Worm (Caenorhabditis elegans) whole organism, L1 larva: ENCODE results near the gene F21C10.6.

Experiments
- Y116A8C.19 ChIP-seq: sonication (generic microtip); optimal IDR thresholded peaks from 2 replicates; lab custom pipeline; 2016; ENCODE audit warnings: missing compliant biosample characterization, missing genetic modification characterization, borderline replicate concordance
- ama-1 ChIP-seq: fragments of 150-350 bp; optimal IDR thresholded peaks from 2 replicates; lab custom pipeline; 2014
- blmp-1 ChIP-seq: fragments of 150-350 bp; optimal IDR thresholded peaks from 2 replicates; lab custom pipeline; 2014; ENCODE audit warnings: missing biosample characterization, missing genetic modification characterization
- ceh-8 ChIP-seq: fragments of 200-800 bp; sonication (Bioruptor generic); optimal IDR thresholded peaks from 2 replicates; lab custom pipeline; 2018; ENCODE audit warnings: mild to moderate bottlenecking, missing genetic modification characterization, moderate library complexity, missing compliant biosample characterization
- efl-1 ChIP-seq, 4 experiments: fragments of 150-350 bp; optimal IDR thresholded peaks in 3 of 4; peaks in 1 of 4; 1 replicate in 1 of 4; 2 replicates in 3 of 4; lab custom pipeline; 2014; ENCODE audit warnings: missing biosample characterization in 2 of 4, missing genetic modification characterization in 2 of 4, missing genetic modification reagents in 2 of 4
- egl-27 ChIP-seq, 2 experiments: fragments of 150-350 bp in 1 of 2; sonication (generic microtip); optimal IDR thresholded peaks; 3 replicates each; lab custom pipeline; 2017 to 2018; ENCODE audit warnings: missing biosample characterization in 2 of 2, missing genetic modification characterization in 2 of 2, missing genetic modification reagents in 2 of 2
- elt-3 ChIP-seq, 6 experiments: fragments of 150-350 bp in 1 of 6; sonication (generic microtip); optimal IDR thresholded peaks; 2 replicates each; lab custom pipeline; 2017 to 2018; ENCODE audit warnings: missing biosample characterization in 6 of 6, missing genetic modification characterization in 6 of 6, inconsistent platforms in 1 of 6
- fkh-10 ChIP-seq: sonication (generic microtip); optimal IDR thresholded peaks from 2 replicates; lab custom pipeline; 2017; ENCODE audit warnings: missing biosample characterization, missing genetic modification reagents, missing genetic modification characterization
- fos-1 ChIP-seq: fragments of 150-350 bp; optimal IDR thresholded peaks from 2 replicates; lab custom pipeline; 2014; ENCODE audit warnings: missing biosample characterization, missing genetic modification characterization
- grh-1 ChIP-seq: fragments of 200-800 bp; sonication (Bioruptor generic); IDR thresholded peaks from 2 replicates; pipeline ENCODE4 v1.3.6; 2022; ENCODE audit warnings: missing genetic modification reagents, missing genetic modification characterization, missing compliant biosample characterization
- hlh-17 ChIP-seq: fragments of 200-800 bp; sonication (Bioruptor generic); optimal IDR thresholded peaks from 2 replicates; lab custom pipeline; 2018; ENCODE audit warnings: missing genetic modification characterization, mild to moderate bottlenecking, missing compliant biosample characterization, moderate library complexity, borderline replicate concordance
- lin-13 ChIP-seq: fragments of 150-350 bp; optimal IDR thresholded peaks from 2 replicates; lab custom pipeline; 2014; ENCODE audit warnings: missing biosample characterization, missing genetic modification reagents, missing genetic modification characterization
- lin-14 ChIP-seq: fragments of 200-800 bp; sonication (Bioruptor generic); optimal IDR thresholded peaks from 2 replicates; lab custom pipeline; 2018; ENCODE audit warnings: mild to moderate bottlenecking, missing genetic modification characterization, moderate library complexity, missing compliant biosample characterization
- lin-15B ChIP-seq: fragments of 150-350 bp; sonication (generic microtip); optimal IDR thresholded peaks from 3 replicates; lab custom pipeline; 2014; ENCODE audit warnings: missing biosample characterization, missing genetic modification characterization
- lin-35 ChIP-seq, 2 experiments: fragments of 150-350 bp; optimal IDR thresholded peaks; 2 replicates each; lab custom pipeline; 2014; ENCODE audit warnings: missing biosample characterization in 2 of 2, missing genetic modification characterization in 2 of 2, missing genetic modification reagents in 2 of 2
- lsy-2 ChIP-seq, 2 experiments: fragments of 150-350 bp; optimal IDR thresholded peaks; 2 replicates each; lab custom pipeline; 2014; ENCODE audit warnings: missing biosample characterization in 2 of 2, missing genetic modification characterization in 2 of 2
- mab-9 ChIP-seq: fragments of 200-800 bp; sonication (Bioruptor generic); IDR thresholded peaks from 2 replicates; pipeline ENCODE4 v1.3.6; 2022; ENCODE audit warnings: missing genetic modification reagents, missing genetic modification characterization, missing compliant biosample characterization
- mep-1 ChIP-seq: fragments of 150-350 bp; optimal IDR thresholded peaks from 2 replicates; lab custom pipeline; 2014; ENCODE audit warnings: missing biosample characterization, missing genetic modification characterization
- nhr-11 ChIP-seq: fragments of 150-350 bp; optimal IDR thresholded peaks from 2 replicates; lab custom pipeline; 2014; ENCODE audit warnings: missing biosample characterization, missing genetic modification characterization
- nhr-12 ChIP-seq: sonication (generic microtip); optimal IDR thresholded peaks from 2 replicates; lab custom pipeline; 2017; ENCODE audit warnings: missing biosample characterization, missing genetic modification characterization
- nhr-19 ChIP-seq: fragments of 200-800 bp; sonication (Bioruptor generic); conservative IDR thresholded peaks from 2 replicates; pipeline ENCODE4 v1.3.6; 2022; ENCODE audit warnings: missing genetic modification characterization, missing compliant biosample characterization
- nhr-20 ChIP-seq: sonication (generic microtip); optimal IDR thresholded peaks from 2 replicates; lab custom pipeline; 2016; ENCODE audit warnings: mild to moderate bottlenecking, missing genetic modification characterization, missing compliant biosample characterization
- nhr-237 ChIP-seq: fragments of 150-350 bp; optimal IDR thresholded peaks from 2 replicates; lab custom pipeline; 2014; ENCODE audit warnings: missing biosample characterization, missing genetic modification characterization
- nhr-71 ChIP-seq: sonication (generic microtip); optimal IDR thresholded peaks from 2 replicates; lab custom pipeline; 2016; ENCODE audit warnings: mild to moderate bottlenecking, missing genetic modification characterization, moderate library complexity, missing compliant biosample characterization
- nhr-77 ChIP-seq: fragments of 150-350 bp; optimal IDR thresholded peaks from 2 replicates; lab custom pipeline; 2014; ENCODE audit warnings: missing biosample characterization, missing genetic modification characterization
- nhr-85 ChIP-seq: sonication (generic microtip); peaks from one replicate; lab custom pipeline; 2016; ENCODE audit warnings: missing genetic modification characterization, inconsistent platforms, missing compliant biosample characterization
- nhr-90 ChIP-seq: sonication (generic microtip); optimal IDR thresholded peaks from 2 replicates; lab custom pipeline; 2016; ENCODE audit warnings: mild to moderate bottlenecking, missing genetic modification characterization, missing compliant biosample characterization; ENCODE audit not compliant: poor library complexity
- pax-3 ChIP-seq: fragments of 200-800 bp; sonication (Bioruptor generic); optimal IDR thresholded peaks from 2 replicates; lab custom pipeline; 2018; ENCODE audit warnings: mild to moderate bottlenecking, missing genetic modification characterization, moderate library complexity, missing compliant biosample characterization
- rnt-1 ChIP-seq: sonication (generic microtip); optimal IDR thresholded peaks from 2 replicates; lab custom pipeline; 2016; ENCODE audit warnings: mild to moderate bottlenecking, missing genetic modification characterization, moderate library complexity, missing compliant biosample characterization
- skn-1 ChIP-seq: fragments of 150-350 bp; optimal IDR thresholded peaks from 2 replicates; lab custom pipeline; 2014; ENCODE audit warnings: missing biosample characterization, missing genetic modification characterization
- snpc-4 ChIP-seq: fragments of 150-350 bp; optimal IDR thresholded peaks from 2 replicates; lab custom pipeline; 2014; ENCODE audit warnings: missing biosample characterization, missing genetic modification characterization
- sptf-1 ChIP-seq: fragments of 150-350 bp; optimal IDR thresholded peaks from 2 replicates; lab custom pipeline; 2014; ENCODE audit warnings: missing biosample characterization, missing genetic modification characterization
- tbx-2 ChIP-seq: sonication (generic microtip); optimal IDR thresholded peaks from 2 replicates; lab custom pipeline; 2016; ENCODE audit warnings: missing genetic modification characterization, missing compliant biosample characterization
- unc-62 ChIP-seq: fragments of 150-350 bp; optimal IDR thresholded peaks from 2 replicates; lab custom pipeline; 2014; ENCODE audit warnings: missing biosample characterization, missing genetic modification reagents, missing genetic modification characterization
- unc-98 ChIP-seq: fragments of 200-800 bp; sonication (Bioruptor generic); IDR thresholded peaks from 2 replicates; pipeline ENCODE4 v1.3.6; 2022; ENCODE audit warnings: missing genetic modification characterization, missing compliant biosample characterization
- ztf-11 ChIP-seq, 2 experiments: sonication (generic microtip); optimal IDR thresholded peaks; 2 replicates each; lab custom pipeline; 2016 to 2017; ENCODE audit warnings: missing genetic modification characterization in 2 of 2, missing biosample characterization in 1 of 2, missing compliant biosample characterization in 1 of 2
- ztf-4 ChIP-seq: fragments of 150-350 bp; optimal IDR thresholded peaks from 2 replicates; lab custom pipeline; 2014; ENCODE audit warnings: missing biosample characterization, missing genetic modification characterization

Gene F21C10.6

DNA sequence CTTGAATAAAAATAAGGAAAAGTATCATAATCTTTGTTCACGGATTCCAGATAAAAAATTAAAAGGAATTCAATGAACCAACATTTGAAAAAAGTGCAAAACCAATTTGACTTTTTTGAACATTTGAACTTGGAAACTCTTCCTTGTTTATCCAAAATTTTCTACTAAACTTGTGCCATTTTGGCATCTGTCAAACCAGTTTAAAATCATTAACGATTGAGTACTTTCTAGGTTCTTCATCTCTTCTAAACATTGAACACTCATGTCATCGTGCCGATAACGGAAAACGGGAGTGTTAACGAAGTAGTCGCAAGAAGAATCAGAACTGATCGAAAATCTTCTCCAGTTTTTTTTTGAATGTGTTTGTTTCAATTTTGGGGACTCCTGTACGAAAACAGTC, 40.0 kb upstream of the F21C10.6 start:
- TF ChIP-seq elt-3 (tag; optimal IDR thresholded peaks at IDR 0.05; lab: Kevin White, UChicago) = peak in 2 of 6 experiments; percentile 9 to 12
- TF ChIP-seq ztf-11 (tag; optimal IDR thresholded peaks at IDR 0.05; lab: Kevin White, UChicago) = no peak
- peak; percentile 39 for TF ChIP-seq nhr-20 (tag; lab: Kevin White, UChicago)
- peak; percentile 32 for TF ChIP-seq nhr-71 (tag; lab: Kevin White, UChicago)
- TF ChIP-seq lin-14 (GFP tag; lab: Kevin White, UChicago) = peak; percentile 40
- no peak for TF ChIP-seq nhr-90 (tag; lab: Kevin White, UChicago)
- peak; percentile 53 for TF ChIP-seq grh-1 (GFP tag; lab: Robert Waterston, UW)
- TF ChIP-seq nhr-85 = peak; percentile 80
- TF ChIP-seq lin-35 (GFP tag; optimal IDR thresholded peaks at IDR 0.05; lab: Kevin White, UChicago) = peak in 1 of 2 experiments; percentile 24
- 0 out of 2 replicates have a peak, but pooled peaks have one; percentile 23 for TF ChIP-seq nhr-19 (GFP tag; lab: Robert Waterston, UW)
- TF ChIP-seq tbx-2 (tag; lab: Kevin White, UChicago) = peak; percentile 27
- no peak for TF ChIP-seq nhr-237 (tag; lab: Kevin White, UChicago)
- TF ChIP-seq blmp-1 = peak; percentile 47

DNA sequence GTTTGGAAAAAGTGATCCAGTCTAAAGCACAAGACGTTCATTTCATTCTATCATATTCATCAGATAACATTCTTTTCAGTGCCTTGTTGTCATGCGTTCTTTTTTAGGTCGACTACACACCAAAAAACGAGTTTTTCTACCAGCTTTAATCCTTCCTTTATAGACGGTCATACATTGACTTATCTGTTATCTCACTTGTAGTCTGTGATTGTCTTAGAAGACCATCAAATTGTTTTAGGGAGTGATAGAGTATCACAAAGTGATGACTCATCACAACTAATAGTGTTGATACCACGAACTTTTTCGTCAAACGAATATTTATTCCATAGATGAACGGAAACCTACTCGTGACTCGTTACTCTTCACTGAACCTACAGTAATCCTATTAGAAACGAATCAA, 38.4 kb upstream of the F21C10.6 start:
- TF ChIP-seq lin-35 (GFP tag; optimal IDR thresholded peaks at IDR 0.05; lab: Kevin White, UChicago) = peak in 1 of 2 experiments; percentile 13
- peak in 2 of 6 experiments; percentile 24 to 28 for TF ChIP-seq elt-3 (tag; optimal IDR thresholded peaks at IDR 0.05; lab: Kevin White, UChicago)
- peak; percentile 82 for TF ChIP-seq nhr-85
- no peak for TF ChIP-seq nhr-11
- TF ChIP-seq mep-1 (tag; lab: Kevin White, UChicago) = peak; percentile 26

- TF ChIP-seq lin-15B (tag; lab: Kevin White, UChicago) (no peak), nhr-85 (peak; percentile 20), mab-9 (GFP tag; lab: Robert Waterston, UW) (0 out of 2 replicates have a peak, but pooled peaks have one; percentile 8), ama-1 (lab: Kevin White, UChicago) (peak; percentile 76)
These were observed 35.5 kb upstream of the F21C10.6 start for ce11 chrV:9088758-9089157.

ce11 chrV:9090824-9091798, 33.2 kb upstream of the F21C10.6 start:
- TF ChIP-seq snpc-4 (tag; lab: Kevin White, UChicago) = peak; percentile 40
- TF ChIP-seq, all 84 proteins: peak for 1; not testable (repeated sequence) for 83

DNA sequence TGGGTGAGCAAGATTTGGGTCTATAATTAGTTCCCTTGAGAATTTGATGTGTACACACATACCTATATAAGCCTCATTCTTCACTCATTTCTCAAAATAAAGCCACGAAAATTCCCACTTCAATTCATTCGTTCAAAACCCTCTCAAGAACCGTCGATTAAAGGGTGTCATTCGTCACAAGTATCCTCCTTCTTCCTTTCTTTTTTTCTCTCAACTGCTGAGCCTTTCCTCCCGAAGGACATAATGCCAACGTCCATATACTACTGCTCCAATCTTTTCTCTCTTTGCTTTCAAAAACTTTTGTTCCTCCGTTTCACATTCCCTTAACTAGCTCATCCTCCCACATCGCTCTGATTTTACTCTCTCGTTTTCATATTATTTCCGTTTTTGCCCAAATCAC, 32.1 kb upstream of the F21C10.6 start, which contains the start of gene T27E4.1:
TSS of gene T27E4.1 (plus strand) at position 137 of the 400 bp plus-strand sequence.
- peak; percentile 63 for TF ChIP-seq lin-14 (GFP tag; lab: Kevin White, UChicago)
- no peak for TF ChIP-seq efl-1 (optimal IDR thresholded peaks at IDR 0.05; lab: Kevin White, UChicago)
- TF ChIP-seq efl-1 (GFP tag; optimal IDR thresholded peaks at IDR 0.05 in 1 of 2; lab: Kevin White, UChicago) = no peak
- TF ChIP-seq fkh-10 (GFP tag; lab: Kevin White, UChicago) = no peak
- TF ChIP-seq ama-1 (lab: Kevin White, UChicago) = no peak
- TF ChIP-seq fos-1 (tag; lab: Kevin White, UChicago) = no peak
- TF ChIP-seq lin-13 (GFP tag; lab: Kevin White, UChicago) = no peak

- TF ChIP-seq ztf-4 (tag; lab: Kevin White, UChicago) (no peak), ceh-8 (GFP tag; lab: Kevin White, UChicago) (no peak), lin-14 (GFP tag; lab: Kevin White, UChicago) (peak; percentile 89), nhr-77 (tag; lab: Kevin White, UChicago) (no peak), sptf-1 (tag; lab: Kevin White, UChicago) (no peak), tbx-2 (tag; lab: Kevin White, UChicago) (peak; percentile 77), mab-9 (GFP tag; lab: Robert Waterston, UW) (no peak), nhr-20 (tag; lab: Kevin White, UChicago) (peak; percentile 96), nhr-11 (no peak), hlh-17 (no peak), lsy-2 (tag; optimal IDR thresholded peaks at IDR 0.05; lab: Kevin White, UChicago) (peak; percentile 59 to 64), Y116A8C.19 (tag; lab: Kevin White, UChicago) (no peak), nhr-12 (no peak), skn-1 (peak; percentile 56), egl-27 (tag; optimal IDR thresholded peaks at IDR 0.05; lab: Kevin White, UChicago) (no peak), unc-62 (GFP tag; lab: Kevin White, UChicago) (no peak), pax-3 (peak; percentile 28), rnt-1 (tag; lab: Kevin White, UChicago) (peak; percentile 68), unc-98 (GFP tag; lab: Robert Waterston, UW) (no peak), ztf-11 (tag; optimal IDR thresholded peaks at IDR 0.05; lab: Kevin White, UChicago) (peak in 1 of 2 experiments; percentile 10)
These were observed 30.1 kb upstream of the F21C10.6 start for ce11 chrV:9094060-9094628.
